Worm (Caenorhabditis elegans) whole organism, midembryonic: ENCODE measurements around the gene C14A4.9.

ENCODE experiments used
- cog-1 ChIP-seq: sonication (generic microtip); optimal IDR thresholded peaks from 2 replicates; lab custom pipeline; 2016; ENCODE audit warnings: missing genetic modification characterization, missing compliant biosample characterization
- flt-1 ChIP-seq: fragments of 200-800 bp; sonication (Bioruptor generic); IDR thresholded peaks from 2 replicates; pipeline ENCODE4 v1.3.6; 2022; ENCODE audit warnings: missing genetic modification characterization, missing compliant biosample characterization
- klf-2 ChIP-seq: fragments of 200-800 bp; sonication (Bioruptor generic); conservative IDR thresholded peaks from 2 replicates; pipeline ENCODE4 v1.3.6; 2022; ENCODE audit warnings: missing genetic modification reagents, missing genetic modification characterization, missing compliant biosample characterization
- ref-1 ChIP-seq: fragments of 200-800 bp; sonication (Bioruptor generic); conservative IDR thresholded peaks from 2 replicates; pipeline ENCODE4 v1.3.6; 2022; ENCODE audit warnings: missing genetic modification reagents, missing genetic modification characterization, missing compliant biosample characterization
- tab-1 ChIP-seq: fragments of 200-800 bp; sonication (Bioruptor generic); IDR thresholded peaks from 2 replicates; pipeline ENCODE4 v1.3.6; 2022; ENCODE audit warnings: missing genetic modification characterization, missing compliant biosample characterization
- ztf-23 ChIP-seq: fragments of 200-800 bp; sonication (Bioruptor generic); IDR thresholded peaks from 2 replicates; pipeline ENCODE4 v1.3.6; 2022; ENCODE audit warnings: missing genetic modification reagents, missing genetic modification characterization, missing compliant biosample characterization
- ztf-29 ChIP-seq: fragments of 200-800 bp; sonication (Bioruptor generic); IDR thresholded peaks from 2 replicates; pipeline ENCODE4 v1.3.6; 2022; ENCODE audit warnings: missing genetic modification reagents, missing genetic modification characterization, missing compliant biosample characterization

DNA sequence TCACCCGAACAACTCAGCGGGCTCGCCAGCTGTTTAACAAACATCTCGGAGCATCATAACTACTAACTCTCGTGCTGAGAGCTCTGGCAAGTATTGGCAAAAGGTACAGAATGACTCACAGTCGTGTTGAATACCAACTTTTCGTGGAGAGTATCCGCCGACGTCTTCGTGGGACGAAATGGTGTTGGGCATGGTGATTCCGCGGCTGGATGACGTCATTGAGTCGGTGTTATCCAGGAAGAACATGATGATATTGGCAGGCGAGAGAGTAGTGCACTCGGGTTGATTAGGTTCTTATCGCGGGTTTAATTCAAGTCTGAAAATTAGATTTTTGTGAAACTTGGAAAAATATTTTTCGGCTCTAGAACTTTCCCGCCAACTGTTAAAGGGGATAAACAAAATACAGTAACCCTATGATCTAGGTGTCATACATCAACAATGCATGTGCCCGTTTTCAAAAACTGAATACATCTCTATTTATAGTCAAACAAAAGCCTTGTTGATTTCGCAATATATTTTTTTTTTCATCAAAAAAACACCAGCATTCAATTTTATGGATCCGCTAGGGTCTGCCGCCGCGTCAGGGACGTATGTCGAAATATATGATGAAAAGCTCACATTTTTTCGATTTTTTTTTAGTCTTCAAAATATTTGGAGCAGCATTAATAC, 45.6 kb upstream of the C14A4.9 start:
- TF ChIP-seq cog-1 (tag; lab: Kevin White, UChicago), result no peak
- no peak for TF ChIP-seq ztf-23
- TF ChIP-seq ref-1 (GFP tag; lab: Robert Waterston, UW), result no peak
- no peak for TF ChIP-seq klf-2
- no peak for TF ChIP-seq flt-1 (GFP tag; lab: Robert Waterston, UW)
- TF ChIP-seq ztf-29 (GFP tag; lab: Robert Waterston, UW), result no peak
- TF ChIP-seq tab-1 (GFP tag; lab: Robert Waterston, UW), result 0 out of 2 replicates have a peak, but pooled peaks have one; percentile 28
